Fruit fly (Drosophila melanogaster): Measurements from ENCODE around the gene CG10919.

CG10919 gene

dm6 chr3R:7782933-7783686 is 25.2 kb downstream of the CG10919 start, which contains the start of gene CG18747:
Gene CG18747, minus strand, starts transcription at chr3R:7783446.
- TF ChIP-seq Hr39 (GFP tag; optimal IDR thresholded peaks at IDR 0.05) = no peak
- no peak for TF ChIP-seq ss (GFP tag; optimal IDR thresholded peaks at IDR 0.05)
- TF ChIP-seq net (GFP tag; optimal IDR thresholded peaks at IDR 0.05) = no peak
- TF ChIP-seq CG3919 (GFP tag; optimal IDR thresholded peaks at IDR 0.05) = no peak
- no peak for TF ChIP-seq fd85E (GFP tag; optimal IDR thresholded peaks at IDR 0.05)
- TF ChIP-seq svp (GFP tag) = peak; percentile 51
- no peak for TF ChIP-seq cyc (GFP tag; optimal IDR thresholded peaks at IDR 0.05)
- no peak for TF ChIP-seq Sox102F (GFP tag; optimal IDR thresholded peaks at IDR 0.05)
- peak; percentile 76 for TF ChIP-seq vri (GFP tag; optimal IDR thresholded peaks at IDR 0.05)
- no peak for TF ChIP-seq fkh (GFP tag; optimal IDR thresholded peaks at IDR 0.05)
- TF ChIP-seq CG31627 (GFP tag; optimal IDR thresholded peaks at IDR 0.05) = no peak
- no peak for TF ChIP-seq Smox (GFP tag; optimal IDR thresholded peaks at IDR 0.05)
- TF ChIP-seq CG3032 (tag; optimal IDR thresholded peaks at IDR 0.05) = no peak
- no peak for TF ChIP-seq eg (GFP tag; IDR thresholded peaks at IDR 0.05)
- TF ChIP-seq salr (GFP tag; optimal IDR thresholded peaks at IDR 0.05) = no peak
- no peak for TF ChIP-seq CG10669 (GFP tag; optimal IDR thresholded peaks at IDR 0.05)

DNA sequence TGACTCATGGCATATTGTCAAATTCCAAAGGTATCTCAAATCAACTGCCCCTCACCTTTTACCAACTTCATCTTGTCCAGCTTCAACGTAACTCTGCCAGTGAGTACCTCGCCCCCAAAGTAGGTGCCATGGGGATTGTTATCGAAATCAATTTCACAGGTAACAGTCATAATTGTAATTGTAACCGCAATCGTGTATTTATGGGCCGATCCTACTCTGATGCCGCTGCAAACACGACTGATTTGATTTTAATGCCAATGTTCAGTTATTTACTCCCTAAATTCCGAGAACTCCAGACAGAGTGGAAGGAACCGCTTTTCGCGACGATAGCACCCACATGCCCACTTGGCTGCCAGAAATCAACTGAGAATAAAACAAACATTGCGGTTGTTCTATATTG is 27.9 kb downstream of the CG10919 start, which contains the start of gene CG18745:
Gene CG18745 (minus strand): TSS at position 336 of the 400 bp plus-strand sequence.
- no peak for TF ChIP-seq lz (GFP tag; optimal IDR thresholded peaks at IDR 0.05)
- peak; percentile 57 for TF ChIP-seq vri (GFP tag; optimal IDR thresholded peaks at IDR 0.05)
- peak; percentile 14 for TF ChIP-seq fkh (GFP tag; optimal IDR thresholded peaks at IDR 0.05)

- TF ChIP-seq vri (GFP tag; optimal IDR thresholded peaks at IDR 0.05) (peak; percentile 73), CG6792 (GFP tag; optimal IDR thresholded peaks at IDR 0.05) (no peak), Hr39 (GFP tag; optimal IDR thresholded peaks at IDR 0.05) (no peak), svp (GFP tag) (peak; percentile 85), CG3919 (GFP tag; optimal IDR thresholded peaks at IDR 0.05) (no peak), Blimp-1 (GFP tag; optimal IDR thresholded peaks at IDR 0.05) (no peak), fkh (GFP tag; optimal IDR thresholded peaks at IDR 0.05) (peak; percentile 2), CG8119 (GFP tag; IDR thresholded peaks at IDR 0.05) (no peak), Sox15 (GFP tag; optimal IDR thresholded peaks at IDR 0.05) (no peak)
These were observed 30.0 kb downstream of the CG10919 start, which contains the start of gene CG18748 for dm6 chr3R:7787899-7788298. Gene CG18748, minus strand, starts transcription at chr3R:7787923.

dm6 chr3R:7790087-7790486 is 32.2 kb downstream of the CG10919 start, which contains the start of gene CG18746:
Gene CG18746, minus strand, starts transcription at chr3R:7790187.
- TF ChIP-seq pdm3 (GFP tag; optimal IDR thresholded peaks at IDR 0.05) (no peak), Hr39 (GFP tag; optimal IDR thresholded peaks at IDR 0.05) (no peak), Hr38 (GFP tag; optimal IDR thresholded peaks at IDR 0.05) (no peak), Blimp-1 (GFP tag; optimal IDR thresholded peaks at IDR 0.05) (no peak), fd59A (GFP tag; optimal IDR thresholded peaks at IDR 0.05) (no peak), lz (GFP tag; optimal IDR thresholded peaks at IDR 0.05) (no peak), CG10631 (GFP tag; optimal IDR thresholded peaks at IDR 0.05) (no peak), achi (GFP tag; optimal IDR thresholded peaks at IDR 0.05) (no peak), CG34406 (GFP tag; optimal IDR thresholded peaks at IDR 0.05) (no peak), svp (GFP tag) (no peak), CG32006 (GFP tag; optimal IDR thresholded peaks at IDR 0.05) (no peak), cyc (GFP tag; optimal IDR thresholded peaks at IDR 0.05) (no peak), fkh (GFP tag; optimal IDR thresholded peaks at IDR 0.05) (no peak)

- TF ChIP-seq dac (GFP tag; optimal IDR thresholded peaks at IDR 0.05) (no peak), vri (GFP tag; optimal IDR thresholded peaks at IDR 0.05) (peak; percentile 9), Eip78C (GFP tag) (no peak)
These were observed 32.7 kb downstream of the CG10919 start, which contains the start of gene CG10086 for dm6 chr3R:7790583-7791034. Gene CG10086, plus strand, starts transcription at chr3R:7790633.
